Worm (Caenorhabditis elegans) whole organism, L4 larva: ENCODE measurements around the gene pgp-11.

Source experiments
- aly-2 ChIP-seq: sonication (generic microtip); optimal IDR thresholded peaks from 2 replicates; lab custom pipeline; 2018; ENCODE audit warnings: missing biosample characterization, missing genetic modification characterization
- ceh-20 ChIP-seq: fragments of 200-800 bp; sonication (Bioruptor generic); IDR thresholded peaks from 2 replicates; pipeline ENCODE4 v1.3.6; 2022; ENCODE audit warnings: missing genetic modification reagents, missing genetic modification characterization, missing compliant biosample characterization
- ces-1 ChIP-seq: fragments of 150-350 bp; sonication (generic microtip); optimal IDR thresholded peaks from 4 replicates; lab custom pipeline; 2014; ENCODE audit warnings: missing biosample characterization, missing genetic modification reagents, missing genetic modification characterization
- hmg-1.1 ChIP-seq: fragments of 200-800 bp; sonication (Bioruptor generic); IDR thresholded peaks from 2 replicates; pipeline ENCODE4 v1.3.6; 2022; ENCODE audit warnings: missing genetic modification reagents, missing genetic modification characterization, missing compliant biosample characterization
- lsy-2 ChIP-seq, 2 experiments: fragments of 150-350 bp in 1 of 2; sonication (generic microtip) in 1 of 2; optimal IDR thresholded peaks; 2 replicates each; lab custom pipeline; 2014 to 2017; ENCODE audit warnings: missing biosample characterization in 2 of 2, missing genetic modification characterization in 2 of 2
- nhr-11 ChIP-seq: fragments of 150-350 bp; optimal IDR thresholded peaks from 2 replicates; lab custom pipeline; 2014; ENCODE audit warnings: missing biosample characterization, missing genetic modification characterization
- php-3 ChIP-seq: fragments of 200-800 bp; sonication (Bioruptor generic); IDR thresholded peaks from 2 replicates; pipeline ENCODE4 v1.3.6; 2022; ENCODE audit warnings: missing genetic modification reagents, missing genetic modification characterization, missing compliant biosample characterization
- spr-1 ChIP-seq: sonication (generic microtip); optimal IDR thresholded peaks from 2 replicates; lab custom pipeline; 2016; ENCODE audit warnings: mild to moderate bottlenecking, missing genetic modification characterization, missing compliant biosample characterization
- unc-130 ChIP-seq: sonication (generic microtip); optimal IDR thresholded peaks from 2 replicates; lab custom pipeline; 2016; ENCODE audit warnings: missing genetic modification reagents, missing genetic modification characterization, missing compliant biosample characterization
- unc-62 ChIP-seq, 3 experiments: fragments of 150-350 bp in 1 of 3; sonication (generic microtip); optimal IDR thresholded peaks in 2 of 3; peaks in 1 of 3; 1 replicate in 1 of 3; 2 replicates in 2 of 3; lab custom pipeline; 2014 to 2017; ENCODE audit warnings: missing biosample characterization in 3 of 3, missing genetic modification characterization in 3 of 3, missing genetic modification reagents in 3 of 3, missing genotype in 1 of 3
- ztf-11 ChIP-seq: fragments of 150-350 bp; optimal IDR thresholded peaks from 2 replicates; lab custom pipeline; 2014; ENCODE audit warnings: missing biosample characterization, missing genetic modification characterization

DNA sequence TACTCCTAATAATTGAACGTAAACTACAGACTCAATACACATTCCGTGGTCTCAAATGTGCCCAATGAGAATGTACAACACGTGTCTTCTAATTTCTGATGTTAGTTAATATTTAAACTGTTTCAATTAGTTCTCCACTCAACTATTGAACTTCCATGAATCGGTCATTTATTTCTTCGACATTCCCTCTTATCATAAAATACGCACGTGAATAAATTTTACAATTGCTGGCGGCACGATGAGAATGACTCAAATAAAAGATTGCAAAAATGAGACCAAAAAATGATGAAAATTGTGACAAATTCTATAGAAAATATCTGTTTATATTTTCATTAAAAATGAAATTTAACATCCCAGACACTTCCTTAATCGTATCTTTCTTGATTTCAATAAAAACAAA is 695 bp upstream of the pgp-11 start:
- TF ChIP-seq aly-2 (no peak), nhr-11 (tag; lab: Kevin White, UChicago) (no peak), spr-1 (no peak), ztf-11 (tag; lab: Kevin White, UChicago) (no peak), lsy-2 (tag; optimal IDR thresholded peaks at IDR 0.05; lab: Kevin White, UChicago) (no peak), php-3 (no peak), unc-130 (no peak), ceh-20 (GFP tag; lab: Robert Waterston, UW) (no peak), unc-62 (GFP tag; optimal IDR thresholded peaks at IDR 0.05 in 1 of 2; lab: Kevin White, UChicago) (no peak), unc-62 (tag; optimal IDR thresholded peaks at IDR 0.05; lab: Kevin White, UChicago) (no peak), hmg-1.1 (GFP tag; lab: Robert Waterston, UW) (no peak), ces-1 (GFP tag; lab: Kevin White, UChicago) (no peak)
